Fruit fly (Drosophila melanogaster): ENCODE results near the gene CG9213.
A peak's percentile ranks its signal among the peaks of the same experiment; 100 is the strongest.

The CG9213 gene

DNA sequence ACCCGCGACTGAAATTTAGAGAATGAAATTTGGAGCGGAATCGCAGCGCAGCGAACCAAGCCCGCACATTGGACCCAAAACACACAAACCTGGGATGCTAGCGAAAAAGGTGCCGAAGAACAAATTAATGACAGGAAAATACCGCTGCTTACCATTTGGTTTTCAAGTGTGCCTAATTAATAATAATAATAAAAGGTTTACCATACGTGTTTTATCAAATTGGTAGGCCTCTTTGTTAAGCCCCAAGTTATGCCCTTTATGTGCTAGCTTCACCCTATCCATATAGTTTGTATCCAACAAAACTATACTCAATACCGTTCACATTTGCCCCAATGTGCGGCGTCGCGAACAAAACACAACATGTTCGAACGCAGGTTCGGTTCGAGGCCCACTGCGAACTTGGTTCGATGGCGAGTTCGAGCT is 20.1 kb downstream of the CG9213 start, which contains the start of gene Ac13E (continued):
- TF ChIP-seq Sox102F (GFP tag; optimal IDR thresholded peaks at IDR 0.05) (peak; percentile 94), Eip75B (GFP tag; optimal IDR thresholded peaks at IDR 0.05) (peak; percentile 90), achi (GFP tag; optimal IDR thresholded peaks at IDR 0.05) (peak; percentile 92), CG9139 (GFP tag; optimal IDR thresholded peaks at IDR 0.05) (peak; percentile 84), vri (GFP tag; optimal IDR thresholded peaks at IDR 0.05) (peak; percentile 89), fd85E (GFP tag; optimal IDR thresholded peaks at IDR 0.05) (peak; percentile 78), Gug (GFP tag; IDR thresholded peaks at IDR 0.05) (peak; percentile 85), CG7368 (GFP tag; optimal IDR thresholded peaks at IDR 0.05) (peak; percentile 91), salr (GFP tag; optimal IDR thresholded peaks at IDR 0.05) (peak; percentile 69 to 89), lz (GFP tag; optimal IDR thresholded peaks at IDR 0.05) (peak; percentile 95), CG32006 (GFP tag; optimal IDR thresholded peaks at IDR 0.05) (peak; percentile 95), CG16779 (tag; optimal IDR thresholded peaks at IDR 0.05) (peak; percentile 84), ss (GFP tag; optimal IDR thresholded peaks at IDR 0.05) (peak; percentile 85 to 93)

DNA sequence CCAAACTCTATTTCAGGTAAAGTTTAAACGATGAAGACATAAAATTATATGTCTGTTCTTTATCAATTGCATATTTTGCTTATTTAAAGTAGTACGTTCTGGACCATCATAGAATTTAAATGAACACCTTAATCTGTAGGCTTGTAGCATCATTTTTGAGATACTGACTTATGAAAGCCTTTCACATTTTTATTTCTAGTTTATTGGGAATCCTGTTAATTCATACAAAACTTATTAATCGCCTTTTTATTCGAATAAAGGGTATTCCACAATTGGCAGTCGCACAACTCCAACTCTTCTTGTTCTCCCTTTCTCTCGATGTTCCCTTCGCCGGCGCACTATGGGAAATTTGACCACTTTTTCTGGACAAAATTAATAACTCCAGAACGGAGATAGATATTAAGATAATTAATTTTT is 21.9 kb downstream of the CG9213 start:
- TF ChIP-seq Lpt (GFP tag; optimal IDR thresholded peaks at IDR 0.05) (no peak), CG8319 (GFP tag; optimal IDR thresholded peaks at IDR 0.05) (no peak), Sox15 (GFP tag; optimal IDR thresholded peaks at IDR 0.05) (peak; percentile 36), achi (GFP tag; optimal IDR thresholded peaks at IDR 0.05) (peak; percentile 39), CG11294 (GFP tag; IDR thresholded peaks at IDR 0.05) (no peak), Sox14 (GFP tag; optimal IDR thresholded peaks at IDR 0.05) (peak; percentile 60), acj6 (GFP tag; optimal IDR thresholded peaks at IDR 0.05) (peak; percentile 49), Blimp-1 (GFP tag; optimal IDR thresholded peaks at IDR 0.05) (no peak), eg (GFP tag; IDR thresholded peaks at IDR 0.05) (no peak), Hr4 (GFP tag; optimal IDR thresholded peaks at IDR 0.05) (peak; percentile 18), Eip75B (GFP tag; optimal IDR thresholded peaks at IDR 0.05) (peak; percentile 73), Gug (GFP tag; IDR thresholded peaks at IDR 0.05) (no peak), vri (GFP tag; optimal IDR thresholded peaks at IDR 0.05) (peak; percentile 7), Sox102F (GFP tag; optimal IDR thresholded peaks at IDR 0.05) (peak; percentile 49), lz (GFP tag; optimal IDR thresholded peaks at IDR 0.05) (peak; percentile 65), CG34406 (GFP tag; optimal IDR thresholded peaks at IDR 0.05) (peak; percentile 29), CG11902 (GFP tag; optimal IDR thresholded peaks at IDR 0.05) (peak; percentile 13), Hr38 (GFP tag; optimal IDR thresholded peaks at IDR 0.05) (no peak), topi (GFP tag; optimal IDR thresholded peaks at IDR 0.05) (peak; percentile 70), CG6163 (GFP tag; IDR thresholded peaks at IDR 0.05) (0 out of 3 replicates have a peak, but pooled peaks have one; percentile 23), Ets96B (tag; optimal IDR thresholded peaks at IDR 0.05) (peak; percentile 25), dsx (GFP tag; optimal IDR thresholded peaks at IDR 0.05; ENCODE audit: poor library complexity, severe bottlenecking) (peak; percentile 43), CG6276 (GFP tag; optimal IDR thresholded peaks at IDR 0.05) (peak; percentile 9), svp (GFP tag) (peak; percentile 79), pdm3 (GFP tag; optimal IDR thresholded peaks at IDR 0.05) (peak; percentile 33), fd59A (GFP tag; optimal IDR thresholded peaks at IDR 0.05) (peak; percentile 34), CG8119 (GFP tag; IDR thresholded peaks at IDR 0.05) (peak; percentile 18; the same call in 1 of the 3 replicates), CG10631 (GFP tag; optimal IDR thresholded peaks at IDR 0.05) (peak; percentile 45), spab (GFP tag; optimal IDR thresholded peaks at IDR 0.05) (peak; percentile 3), CG3919 (GFP tag; optimal IDR thresholded peaks at IDR 0.05) (peak; percentile 46), CG3032 (tag; optimal IDR thresholded peaks at IDR 0.05) (peak; percentile 31), Eip93F (GFP tag; optimal IDR thresholded peaks at IDR 0.05) (no peak), CG16779 (tag; optimal IDR thresholded peaks at IDR 0.05) (no peak), Ets21C (GFP tag; optimal IDR thresholded peaks at IDR 0.05) (peak; percentile 18), CG1621 (tag; optimal IDR thresholded peaks at IDR 0.05) (no peak), CG6854 (GFP tag; optimal IDR thresholded peaks at IDR 0.05) (no peak), CG10669 (GFP tag; optimal IDR thresholded peaks at IDR 0.05) (peak; percentile 48), CG6808 (GFP tag; optimal IDR thresholded peaks at IDR 0.05) (peak; percentile 21), CG6792 (GFP tag; optimal IDR thresholded peaks at IDR 0.05) (peak; percentile 53), Eip78C (GFP tag) (peak; percentile 91), CG15336 (GFP tag; IDR thresholded peaks at IDR 0.05) (no peak), dac (GFP tag; optimal IDR thresholded peaks at IDR 0.05) (no peak), net (GFP tag; optimal IDR thresholded peaks at IDR 0.05) (peak; percentile 40)
